Worm (Caenorhabditis elegans): ENCODE measurements around the gene R07E3.1.
A peak's percentile ranks its signal among the peaks of the same experiment; 100 is the strongest.

R07E3.1 gene

DNA sequence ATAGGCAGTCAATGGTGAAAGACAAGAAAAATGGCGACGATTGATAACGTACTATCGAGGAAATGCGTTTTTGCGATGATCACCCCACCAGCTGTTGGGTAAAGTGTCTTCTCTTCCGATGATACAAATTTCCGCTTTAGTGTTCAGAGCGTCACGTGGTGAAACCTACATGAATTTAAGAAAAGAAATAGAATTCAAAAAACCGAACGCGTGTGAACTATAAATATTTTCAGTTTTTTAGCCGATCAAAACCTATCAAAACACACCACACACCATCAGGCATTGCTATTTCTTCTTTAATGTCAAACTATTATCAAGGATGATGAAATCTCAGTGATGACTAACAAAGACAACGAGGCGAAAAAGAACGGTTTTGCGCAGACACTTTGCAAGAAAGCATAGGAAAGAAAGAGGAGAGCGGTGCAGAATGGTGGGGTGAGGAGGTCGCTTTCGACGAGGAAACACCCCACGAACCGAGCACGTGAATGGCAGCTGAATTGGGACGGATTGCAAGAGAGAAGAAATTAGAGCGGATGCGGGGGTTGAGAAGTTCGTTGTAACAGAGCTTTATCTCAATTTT, 8.8 kb downstream of the R07E3.1 start (continued):
- TF ChIP-seq gei-17 (GFP tag; optimal IDR thresholded peaks at IDR 0.05), result peak; percentile 23
- peak; percentile 48 for TF ChIP-seq atf-7 (tag; optimal IDR thresholded peaks at IDR 0.05)
- TF ChIP-seq ekl-4 (GFP tag; IDR thresholded peaks at IDR 0.05), result no peak
- TF ChIP-seq pbrm-1 (GFP tag; IDR thresholded peaks at IDR 0.05), result no peak
- TF ChIP-seq nhr-80 (tag; optimal IDR thresholded peaks at IDR 0.05), result peak; percentile 81
- TF ChIP-seq F37B4.10 (GFP tag; IDR thresholded peaks at IDR 0.05), result no peak
- TF ChIP-seq hlh-26 (GFP tag; conservative IDR thresholded peaks at IDR 0.05), result no peak

DNA sequence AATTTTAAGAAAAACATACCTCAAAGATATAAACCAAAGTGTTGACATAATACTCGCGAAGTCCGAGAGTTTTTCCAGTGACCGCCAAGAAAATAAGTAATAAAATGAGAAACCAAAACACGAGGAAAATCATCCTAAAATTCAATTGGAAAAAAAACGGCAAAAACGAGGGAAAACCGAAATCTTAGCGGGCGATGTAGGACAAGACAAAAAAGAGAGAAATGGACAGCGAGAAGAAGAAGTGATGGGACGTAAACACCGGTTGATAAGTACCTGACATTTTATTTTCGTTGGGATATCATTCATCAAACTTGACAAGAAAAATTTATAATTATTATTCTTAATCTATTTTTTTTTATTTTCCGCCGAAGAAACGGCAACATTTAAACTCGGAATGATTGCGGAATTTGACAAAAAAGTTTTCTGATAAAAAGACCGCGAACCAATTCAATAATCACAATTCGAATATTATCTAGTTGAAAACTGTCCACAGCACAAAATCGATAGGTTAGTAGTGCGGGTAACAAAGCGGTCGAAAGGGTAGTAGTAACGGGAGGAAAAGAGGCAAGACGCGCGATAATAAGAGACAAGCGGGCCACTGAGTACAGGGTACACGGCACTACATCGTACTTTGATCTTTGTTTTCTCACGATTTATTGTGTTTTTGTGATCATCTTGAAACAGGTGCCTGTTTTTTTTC, 13.5 kb downstream of the R07E3.1 start, which contains the start of gene acl-5:
acl-5 (minus strand) TSS at position 134 of the 700 bp plus-strand sequence.
- TF ChIP-seq ceh-40 (GFP tag; IDR thresholded peaks at IDR 0.05), result no peak
- no peak for TF ChIP-seq ceh-58 (GFP tag; IDR thresholded peaks at IDR 0.05)
- no peak for TF ChIP-seq F55B11.4 (tag; optimal IDR thresholded peaks at IDR 0.05; ENCODE audit: borderline replicate concordance, insufficient read depth)
- peak; percentile 50 for TF ChIP-seq nhr-80 (tag; optimal IDR thresholded peaks at IDR 0.05)
- TF ChIP-seq xnd-1 (tag; optimal IDR thresholded peaks at IDR 0.05), result no peak
- TF ChIP-seq B0336.3 (GFP tag; IDR thresholded peaks at IDR 0.05), result no peak
- no peak for TF ChIP-seq tlf-1 (GFP tag; optimal IDR thresholded peaks at IDR 0.05)
- no peak for TF ChIP-seq hmg-20 (GFP tag; IDR thresholded peaks at IDR 0.05)
- TF ChIP-seq dox-1 (GFP tag; IDR thresholded peaks at IDR 0.05), result no peak
- TF ChIP-seq cebp-2 (GFP tag; IDR thresholded peaks at IDR 0.05), result no peak
- no peak for TF ChIP-seq ets-4 (GFP tag; optimal IDR thresholded peaks at IDR 0.05)
- TF ChIP-seq unc-62 (GFP tag; optimal IDR thresholded peaks at IDR 0.05), result no peak
- no peak for TF ChIP-seq lag-1 (GFP tag; IDR thresholded peaks at IDR 0.05)
- TF ChIP-seq lin-40 (tag; optimal IDR thresholded peaks at IDR 0.05), result no peak
- peak; percentile 1 for TF ChIP-seq F23B12.7 (tag; optimal IDR thresholded peaks at IDR 0.05; ENCODE audit: insufficient read depth)
- no peak for TF ChIP-seq F10E7.11 (tag; optimal IDR thresholded peaks at IDR 0.05)
- no peak for TF ChIP-seq nhr-120 (GFP tag; IDR thresholded peaks at IDR 0.05)

DNA sequence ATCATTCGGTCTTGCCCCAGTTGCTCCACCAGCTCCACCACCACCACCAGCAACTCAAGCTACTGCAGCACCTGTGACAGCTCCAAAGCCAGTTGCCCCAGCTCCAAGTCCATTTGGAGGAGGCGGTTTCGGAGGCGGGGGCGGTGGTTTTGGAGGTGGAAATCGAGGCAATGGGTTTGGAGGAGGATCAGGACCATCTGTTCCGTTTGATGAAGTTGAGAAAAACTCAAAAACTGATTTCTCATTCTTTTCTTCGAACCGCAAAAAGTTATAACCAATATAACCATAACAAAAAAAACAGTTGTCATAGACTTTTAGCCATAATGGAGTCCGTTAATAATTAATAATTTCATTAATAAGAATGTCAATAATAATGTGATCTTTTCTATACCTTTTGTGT, 19.6 kb downstream of the R07E3.1 start:
- TF ChIP-seq ztf-28 (GFP tag; IDR thresholded peaks at IDR 0.05) (no peak), him-1 (tag; optimal IDR thresholded peaks at IDR 0.05) (no peak), egrh-3 (GFP tag; IDR thresholded peaks at IDR 0.05) (peak; percentile 40; the same call in 1 of the 2 replicates), cebp-2 (GFP tag; IDR thresholded peaks at IDR 0.05) (0 out of 2 replicates have a peak, but pooled peaks have one; percentile 25)

DNA sequence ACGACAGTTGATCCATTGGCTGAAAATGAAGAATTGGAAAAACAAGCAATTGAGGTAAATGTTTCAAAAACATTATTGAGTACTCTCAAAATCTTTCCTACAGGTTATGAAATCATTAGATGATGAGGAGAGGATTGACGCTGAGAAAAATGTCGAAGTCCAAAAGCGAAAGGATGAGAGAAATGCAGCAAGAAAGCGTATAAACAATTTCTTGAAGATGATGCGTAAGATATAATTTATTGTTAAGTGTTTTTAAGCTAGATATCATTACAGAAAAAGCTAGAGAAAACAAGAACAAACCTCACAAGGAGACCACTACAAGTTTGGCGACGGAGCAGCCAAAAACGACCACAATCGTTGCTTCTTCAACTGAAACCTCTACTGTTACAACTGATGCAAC, 21.3 kb downstream of the R07E3.1 start:
- TF ChIP-seq lag-1 (GFP tag; IDR thresholded peaks at IDR 0.05), result no peak
- no peak for TF ChIP-seq xnd-1 (tag; optimal IDR thresholded peaks at IDR 0.05)
- no peak for TF ChIP-seq lin-40 (tag; optimal IDR thresholded peaks at IDR 0.05)
- no peak for TF ChIP-seq F57C9.4 (tag; optimal IDR thresholded peaks at IDR 0.05)
- TF ChIP-seq bed-1 (GFP tag; IDR thresholded peaks at IDR 0.05), result no peak
- TF ChIP-seq ama-1 (optimal IDR thresholded peaks at IDR 0.05), result no peak
- no peak for TF ChIP-seq ama-1 (GFP tag; optimal IDR thresholded peaks at IDR 0.05)

DNA sequence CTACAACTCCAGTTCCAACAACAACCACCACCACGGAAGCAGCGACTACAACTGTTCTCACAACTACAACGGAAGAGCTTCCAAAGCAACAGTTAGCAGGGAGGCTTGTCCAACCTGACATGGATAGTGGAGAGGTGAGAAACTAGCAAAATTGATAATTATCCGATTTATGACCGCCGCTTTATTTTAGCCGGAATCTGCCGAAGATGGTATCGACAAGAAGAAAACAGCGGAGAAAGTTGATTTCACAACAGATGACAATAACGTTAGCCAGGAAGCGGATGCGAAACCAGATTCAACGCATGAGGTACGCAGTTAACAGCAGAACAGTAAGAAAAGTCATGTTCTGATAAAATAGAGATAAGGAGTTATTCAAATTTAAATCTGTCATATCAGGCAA, 22.5 kb downstream of the R07E3.1 start:
- TF ChIP-seq attf-5 (GFP tag; optimal IDR thresholded peaks at IDR 0.05), result no peak
- no peak for TF ChIP-seq madf-6 (GFP tag; IDR thresholded peaks at IDR 0.05)
- TF ChIP-seq ztf-3 (GFP tag; optimal IDR thresholded peaks at IDR 0.05), result no peak
- no peak for TF ChIP-seq lin-26 (GFP tag; IDR thresholded peaks at IDR 0.05)
- no peak for TF ChIP-seq K12H6.12 (tag; optimal IDR thresholded peaks at IDR 0.05)
- TF ChIP-seq F10E7.11 (tag; optimal IDR thresholded peaks at IDR 0.05), result no peak
- TF ChIP-seq F57A8.1 (GFP tag; optimal IDR thresholded peaks at IDR 0.05), result no peak
- TF ChIP-seq aptf-2 (GFP tag; conservative IDR thresholded peaks at IDR 0.05), result no peak
- no peak for TF ChIP-seq sptf-2 (GFP tag; optimal IDR thresholded peaks at IDR 0.05)
- no peak for TF ChIP-seq F49E8.2 (tag; optimal IDR thresholded peaks at IDR 0.05; ENCODE audit: insufficient read depth)
- TF ChIP-seq egl-44 (GFP tag; IDR thresholded peaks at IDR 0.05), result no peak
- no peak for TF ChIP-seq B0336.3 (GFP tag; IDR thresholded peaks at IDR 0.05)
- no peak for TF ChIP-seq tbx-9 (tag; optimal IDR thresholded peaks at IDR 0.05; ENCODE audit: borderline replicate concordance)
- TF ChIP-seq K11D2.4 (GFP tag; IDR thresholded peaks at IDR 0.05), result no peak
- TF ChIP-seq ekl-4 (GFP tag; IDR thresholded peaks at IDR 0.05), result no peak

Measured in whole organism, young adult.